Worm (Caenorhabditis elegans) whole organism, midembryonic: ENCODE measurements around the gene C18D11.10.

Experiments used
- T22C8.4 ChIP-seq: fragments of 200-800 bp; sonication (Bioruptor generic); IDR thresholded peaks from 2 replicates; pipeline ENCODE4 v1.3.6; 2022; ENCODE audit warnings: missing genetic modification characterization, missing compliant biosample characterization
- flt-1 ChIP-seq: fragments of 200-800 bp; sonication (Bioruptor generic); IDR thresholded peaks from 2 replicates; pipeline ENCODE4 v1.3.6; 2022; ENCODE audit warnings: missing genetic modification characterization, missing compliant biosample characterization
- klf-2 ChIP-seq: fragments of 200-800 bp; sonication (Bioruptor generic); conservative IDR thresholded peaks from 2 replicates; pipeline ENCODE4 v1.3.6; 2022; ENCODE audit warnings: missing genetic modification reagents, missing genetic modification characterization, missing compliant biosample characterization
- ref-1 ChIP-seq: fragments of 200-800 bp; sonication (Bioruptor generic); conservative IDR thresholded peaks from 2 replicates; pipeline ENCODE4 v1.3.6; 2022; ENCODE audit warnings: missing genetic modification reagents, missing genetic modification characterization, missing compliant biosample characterization
- tab-1 ChIP-seq: fragments of 200-800 bp; sonication (Bioruptor generic); IDR thresholded peaks from 2 replicates; pipeline ENCODE4 v1.3.6; 2022; ENCODE audit warnings: missing genetic modification characterization, missing compliant biosample characterization
- ztf-29 ChIP-seq: fragments of 200-800 bp; sonication (Bioruptor generic); IDR thresholded peaks from 2 replicates; pipeline ENCODE4 v1.3.6; 2022; ENCODE audit warnings: missing genetic modification reagents, missing genetic modification characterization, missing compliant biosample characterization

DNA sequence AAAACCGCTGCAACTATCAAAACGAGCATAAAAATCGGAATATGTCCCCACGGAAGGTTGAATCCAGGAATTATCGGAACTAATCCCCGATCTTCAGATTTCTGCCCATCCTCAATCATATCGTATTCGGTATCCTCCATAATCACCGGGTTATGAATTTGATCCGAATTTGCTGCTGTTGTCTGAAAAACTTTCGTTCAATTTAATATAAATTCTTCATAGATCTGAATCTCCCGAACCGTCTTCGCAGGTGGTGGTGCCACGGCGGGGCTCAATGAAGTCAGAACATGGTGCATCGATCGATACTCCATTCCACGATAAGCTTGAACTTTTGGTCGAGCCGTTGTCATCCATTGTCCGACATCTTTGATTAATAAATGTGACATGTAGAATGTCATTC is 49.3 kb downstream of the C18D11.10 start:
- no peak for TF ChIP-seq ref-1
- no peak for TF ChIP-seq ztf-29
- TF ChIP-seq T22C8.4: no peak
- TF ChIP-seq flt-1: no peak
- no peak for TF ChIP-seq tab-1
- TF ChIP-seq klf-2 (GFP tag; lab: Robert Waterston, UW): no peak
